Worm (Caenorhabditis elegans) whole organism, early embryonic: ENCODE results near the gene srg-29.

Source experiments
- F13C5.2 ChIP-seq: sonication (generic microtip); optimal IDR thresholded peaks from 2 replicates; lab custom pipeline; 2017; ENCODE audit warnings: mild to moderate bottlenecking, missing genetic modification characterization, inconsistent platforms, missing compliant biosample characterization
- ama-1 ChIP-seq: fragments of 150-350 bp; optimal IDR thresholded peaks from 2 replicates; lab custom pipeline; 2014
- ets-7 ChIP-seq: sonication (generic microtip); optimal IDR thresholded peaks from 2 replicates; lab custom pipeline; 2016; ENCODE audit warnings: missing genotype, missing genetic modification characterization, missing compliant biosample characterization

DNA sequence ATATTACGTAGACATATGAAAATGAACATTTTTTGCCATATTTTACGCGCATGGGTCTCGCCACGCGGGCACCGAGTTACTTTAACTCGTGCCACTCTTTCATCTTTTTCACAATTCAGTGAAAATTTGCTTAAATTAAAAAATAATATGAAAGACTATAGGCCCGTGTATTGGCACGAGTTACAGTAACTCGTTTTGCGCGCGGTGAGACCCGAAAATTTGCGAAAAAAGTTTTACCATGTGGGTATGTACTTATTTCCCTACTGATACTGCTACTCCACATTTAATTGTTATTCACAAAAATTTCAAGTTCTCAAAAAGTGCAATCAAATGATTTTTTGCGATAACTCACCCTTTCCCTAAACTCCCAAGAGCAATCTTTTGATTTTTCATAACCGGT is 39.2 kb upstream of the srg-29 start:
- no peak for TF ChIP-seq ama-1
- no peak for TF ChIP-seq ets-7
- TF ChIP-seq F13C5.2 (tag; lab: Kevin White, UChicago), result no peak
